Worm (Caenorhabditis elegans) whole organism, dauer: ENCODE data around the gene clec-161.

Experiments used
- unc-62 ChIP-seq: sonication (generic microtip); optimal IDR thresholded peaks from 2 replicates; lab custom pipeline; 2017; ENCODE audit warnings: missing biosample characterization, missing genetic modification reagents, missing genetic modification characterization

Gene clec-161

DNA sequence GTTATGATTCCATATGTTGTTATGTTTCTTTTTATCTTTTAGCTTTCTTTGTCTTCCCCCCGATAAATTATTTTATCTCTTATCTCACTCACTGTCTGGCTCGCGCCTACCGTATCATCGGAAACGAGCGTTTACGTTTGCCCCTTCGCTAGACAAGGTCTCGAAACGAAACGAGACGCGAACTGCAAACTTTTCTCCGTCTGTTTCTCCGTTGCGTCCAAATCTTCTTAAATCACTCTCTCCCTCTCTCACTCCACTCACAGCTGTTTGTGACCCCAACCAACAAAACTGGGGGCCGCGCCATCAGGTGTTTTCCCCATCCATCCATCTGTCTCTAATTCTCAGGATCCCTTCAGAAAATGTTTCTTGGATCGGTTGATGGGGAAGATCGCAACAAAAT lies 11.6 kb upstream of the clec-161 start:
- no peak for TF ChIP-seq unc-62 (GFP tag; lab: Kevin White, UChicago)

ce11 chrIII:9619079-9619761 lies 10.7 kb upstream of the clec-161 start, which contains the start of gene hlh-11:
TSS of gene hlh-11 (plus strand) at chrIII:9619711.
- TF ChIP-seq unc-62 (GFP tag; lab: Kevin White, UChicago), result no peak

DNA sequence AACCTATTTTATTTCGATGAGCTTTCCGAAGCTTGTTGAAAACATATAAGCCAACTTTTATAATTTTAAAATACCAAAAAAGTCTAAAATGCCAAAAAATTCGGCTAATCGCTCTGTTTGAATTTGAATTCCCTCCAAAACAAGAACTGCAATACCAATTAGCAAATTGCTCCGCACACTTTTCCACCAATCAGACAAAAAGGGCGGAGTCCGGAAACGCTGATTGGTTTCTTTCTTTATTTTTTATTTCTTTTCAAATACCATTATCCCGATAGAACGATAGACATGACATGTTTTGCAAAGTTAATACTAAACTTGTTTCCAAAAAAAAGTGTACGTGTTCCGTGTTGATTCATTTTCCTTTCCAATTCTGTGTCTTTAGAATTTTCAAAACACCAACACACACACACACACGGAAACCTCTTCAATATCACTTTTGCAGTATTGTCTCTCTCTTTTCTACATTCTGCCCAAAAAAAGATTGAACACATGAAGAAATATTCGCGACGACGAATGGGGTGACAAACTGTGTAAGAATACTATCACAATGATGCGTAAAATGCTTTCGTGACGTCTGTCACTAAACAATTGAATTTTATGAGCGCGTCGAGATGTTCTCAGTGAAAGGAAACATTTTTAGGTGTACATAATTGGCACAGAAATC lies 9.2 kb upstream of the clec-161 start:
- TF ChIP-seq unc-62 (GFP tag; lab: Kevin White, UChicago), result no peak

ce11 chrIII:9616933-9617332 lies 8.4 kb upstream of the clec-161 start:
- no peak for TF ChIP-seq unc-62 (GFP tag; lab: Kevin White, UChicago)

DNA sequence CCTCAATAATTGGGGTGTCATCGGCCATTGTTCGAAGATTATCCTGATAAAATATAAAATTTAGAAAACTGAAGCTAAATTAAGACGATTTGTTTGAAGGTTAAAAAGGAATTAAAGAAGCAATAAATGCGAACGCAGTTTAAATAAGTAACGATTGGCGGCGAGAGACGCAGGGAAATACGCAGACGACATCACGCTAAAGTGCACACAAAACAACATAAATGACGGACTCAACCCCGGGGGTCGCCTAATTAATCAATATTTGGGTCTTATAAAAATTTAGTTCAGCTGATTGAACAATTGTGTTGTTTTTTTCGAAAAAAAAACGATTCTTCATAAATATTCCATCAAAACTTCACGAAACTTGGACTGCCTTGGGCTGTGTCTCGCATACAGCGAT lies 7.9 kb upstream of the clec-161 start, which contains the start of gene hcp-3:
TSS of gene hcp-3 (minus strand) at position 45 of the 400 bp plus-strand sequence.
- TF ChIP-seq unc-62 (GFP tag; lab: Kevin White, UChicago), result no peak

- TF ChIP-seq unc-62 (GFP tag; lab: Kevin White, UChicago), result no peak
Observed at ce11 chrIII:9615114-9615513, 6.6 kb upstream of the clec-161 start.

DNA sequence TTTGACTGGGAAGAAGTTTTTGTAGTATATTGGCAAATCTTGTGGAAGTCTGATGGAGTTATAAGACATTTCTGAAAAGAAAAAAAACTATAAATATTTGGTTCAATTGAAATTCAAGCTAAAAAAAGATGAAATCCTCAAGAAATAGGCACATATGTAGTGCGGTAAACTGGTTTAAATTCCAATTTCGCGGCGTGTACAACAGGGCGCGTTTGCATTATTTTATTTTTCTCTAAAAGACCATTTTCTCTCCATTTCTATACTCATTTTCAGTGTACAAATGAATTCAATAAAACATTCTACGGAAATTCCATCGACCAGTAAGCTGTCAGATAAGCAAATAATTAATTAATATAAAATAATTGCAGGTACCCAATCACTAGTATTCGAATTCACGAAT lies 5.7 kb upstream of the clec-161 start, which contains the start of the genes pri-1 and F58A4.6:
TSS of gene pri-1 (minus strand) at position 71 of the 400 bp plus-strand sequence.
TSS of gene F58A4.6 (plus strand) at position 272 of the 400 bp plus-strand sequence.
- no peak for TF ChIP-seq unc-62 (GFP tag; lab: Kevin White, UChicago)

- TF ChIP-seq unc-62 (GFP tag; lab: Kevin White, UChicago), result no peak
Observed at ce11 chrIII:9612097-9612496, 3.5 kb upstream of the clec-161 start, which contains the start of gene bbs-4. TSS of gene bbs-4 (minus strand) at chrIII:9612197.

- TF ChIP-seq unc-62 (GFP tag; lab: Kevin White, UChicago), result no peak
Observed at ce11 chrIII:9600645-9601044, 7.9 kb downstream of the clec-161 start, which contains the start of gene F58A4.2. TSS of gene F58A4.2 (minus strand) at chrIII:9600745.

ce11 chrIII:9598168-9598567 lies 10.4 kb downstream of the clec-161 start, which contains the start of gene F58A4.1:
TSS of gene F58A4.1 (plus strand) at chrIII:9598468.
- no peak for TF ChIP-seq unc-62 (GFP tag; lab: Kevin White, UChicago)

DNA sequence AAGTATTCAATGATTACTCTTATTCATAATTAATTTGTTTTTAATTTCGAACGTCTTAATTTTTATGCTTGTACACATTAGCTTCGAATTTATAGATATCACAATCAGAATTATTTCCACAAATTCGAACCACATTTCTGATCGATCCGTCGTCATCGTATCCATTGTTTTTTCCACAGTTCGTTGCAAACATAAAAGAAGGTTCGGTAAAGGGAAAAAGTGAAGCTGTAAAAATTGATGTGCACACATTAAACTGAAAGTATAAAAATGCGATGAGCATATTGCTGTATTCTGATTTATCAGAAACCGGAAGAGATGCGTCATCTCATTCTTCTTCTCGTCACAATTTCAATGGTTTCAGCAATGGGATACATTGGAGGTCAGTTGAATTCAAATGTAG lies 11.5 kb downstream of the clec-161 start, which contains the start of gene C48B4.12:
TSS of gene C48B4.12 (plus strand) at position 301 of the 400 bp plus-strand sequence.
- no peak for TF ChIP-seq unc-62 (GFP tag; lab: Kevin White, UChicago)

DNA sequence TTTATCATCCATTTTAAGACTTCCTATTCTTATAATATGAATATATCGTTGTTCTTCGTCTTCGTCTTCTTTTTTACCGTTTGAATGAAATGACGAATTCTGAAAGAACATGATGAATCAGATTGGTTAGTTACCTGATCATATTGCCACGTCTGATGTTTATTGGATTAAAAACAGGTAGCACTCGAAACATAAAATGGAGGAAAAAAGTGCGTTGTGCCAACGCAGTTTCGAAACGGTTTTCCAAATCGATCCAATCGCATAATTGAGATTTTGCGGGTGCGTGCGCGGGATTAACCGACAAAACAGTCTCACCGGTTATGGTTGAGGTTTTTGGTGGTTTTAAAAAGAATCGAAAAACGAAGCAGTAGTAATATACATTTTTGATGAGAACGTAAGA lies 13.0 kb downstream of the clec-161 start, which contains the start of gene rom-2:
TSS of gene rom-2 (minus strand) at position 101 of the 400 bp plus-strand sequence.
- no peak for TF ChIP-seq unc-62 (GFP tag; lab: Kevin White, UChicago)

DNA sequence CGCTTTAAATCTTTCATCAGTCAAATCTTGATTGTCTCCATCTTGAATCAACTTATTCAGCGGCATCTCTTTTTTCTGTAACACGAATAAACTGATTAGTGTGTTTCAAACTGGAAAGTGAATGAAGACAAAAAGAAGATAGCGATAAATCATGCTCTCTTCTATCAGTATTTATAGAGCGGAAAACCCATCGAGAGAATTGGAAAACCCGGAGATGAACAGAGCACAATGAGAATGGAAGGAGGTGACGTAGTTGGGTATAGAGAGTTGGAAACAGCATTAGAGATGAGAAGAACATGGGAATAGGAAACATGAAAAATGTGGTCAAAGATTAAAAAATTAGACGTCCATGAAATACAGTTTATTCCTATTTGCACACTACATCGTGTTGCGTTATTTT lies 16.4 kb downstream of the clec-161 start, which contains the start of gene acox-1.5:
TSS of gene acox-1.5 (minus strand) at position 75 of the 400 bp plus-strand sequence.
- no peak for TF ChIP-seq unc-62 (GFP tag; lab: Kevin White, UChicago)

DNA sequence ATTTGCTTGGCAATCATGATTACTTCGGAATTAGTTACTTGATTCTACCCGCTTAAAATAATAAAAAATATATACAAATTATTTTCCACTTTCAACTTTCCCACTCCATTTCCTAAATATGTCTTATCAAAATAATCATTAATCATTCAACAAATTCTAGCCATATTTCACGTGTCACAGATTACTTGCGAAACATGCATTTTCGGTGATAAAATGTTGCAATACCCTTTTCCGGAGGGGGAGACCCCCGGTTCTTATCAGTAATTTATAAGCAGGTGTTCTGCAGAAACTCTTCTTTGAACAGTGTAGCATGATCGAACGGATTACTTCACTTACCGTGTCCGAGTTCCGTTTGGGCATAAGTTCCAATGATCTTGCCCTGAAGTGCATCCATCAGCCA lies 18.3 kb downstream of the clec-161 start:
- TF ChIP-seq unc-62 (GFP tag; lab: Kevin White, UChicago), result no peak

- no peak for TF ChIP-seq unc-62 (GFP tag; lab: Kevin White, UChicago)
Observed at ce11 chrIII:9585314-9585713, 23.2 kb downstream of the clec-161 start.

DNA sequence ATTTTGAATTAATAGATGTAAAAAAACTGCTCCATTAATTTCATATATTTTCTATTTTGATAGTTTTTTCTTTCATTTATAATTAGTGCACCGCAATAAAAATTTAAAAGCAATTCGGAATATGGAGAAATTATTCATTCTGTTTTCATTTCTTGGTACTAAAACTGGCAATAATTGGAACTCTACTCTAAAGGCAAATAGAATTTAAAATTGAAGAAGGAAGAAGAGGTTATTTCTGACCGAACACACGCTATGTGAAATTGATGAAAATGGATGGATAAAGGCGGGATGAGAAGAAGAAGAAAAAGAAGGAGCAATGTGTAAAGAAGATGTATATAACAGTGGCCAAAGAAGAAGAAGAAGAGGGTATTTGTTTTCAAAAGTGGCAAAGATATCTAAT lies 25.3 kb downstream of the clec-161 start:
- no peak for TF ChIP-seq unc-62 (GFP tag; lab: Kevin White, UChicago)
